Worm (Caenorhabditis elegans) whole organism, midembryonic: ENCODE measurements around the gene riok-3.

Experiments used
- cog-1 ChIP-seq: sonication (generic microtip); optimal IDR thresholded peaks from 2 replicates; lab custom pipeline; 2016; ENCODE audit warnings: missing genetic modification characterization, missing compliant biosample characterization
- flt-1 ChIP-seq: fragments of 200-800 bp; sonication (Bioruptor generic); IDR thresholded peaks from 2 replicates; pipeline ENCODE4 v1.3.6; 2022; ENCODE audit warnings: missing genetic modification characterization, missing compliant biosample characterization
- klf-2 ChIP-seq: fragments of 200-800 bp; sonication (Bioruptor generic); conservative IDR thresholded peaks from 2 replicates; pipeline ENCODE4 v1.3.6; 2022; ENCODE audit warnings: missing genetic modification reagents, missing genetic modification characterization, missing compliant biosample characterization
- med-1 ChIP-seq: sonication (generic microtip); optimal IDR thresholded peaks from 2 replicates; lab custom pipeline; 2017; ENCODE audit warnings: missing genetic modification characterization, mild to moderate bottlenecking, missing compliant biosample characterization, antibody characterized with exemption, missing genetic modification reagents; ENCODE audit not compliant: insufficient read depth
- ref-1 ChIP-seq: fragments of 200-800 bp; sonication (Bioruptor generic); conservative IDR thresholded peaks from 2 replicates; pipeline ENCODE4 v1.3.6; 2022; ENCODE audit warnings: missing genetic modification reagents, missing genetic modification characterization, missing compliant biosample characterization
- tab-1 ChIP-seq: fragments of 200-800 bp; sonication (Bioruptor generic); IDR thresholded peaks from 2 replicates; pipeline ENCODE4 v1.3.6; 2022; ENCODE audit warnings: missing genetic modification characterization, missing compliant biosample characterization
- ztf-23 ChIP-seq: fragments of 200-800 bp; sonication (Bioruptor generic); IDR thresholded peaks from 2 replicates; pipeline ENCODE4 v1.3.6; 2022; ENCODE audit warnings: missing genetic modification reagents, missing genetic modification characterization, missing compliant biosample characterization
- ztf-29 ChIP-seq: fragments of 200-800 bp; sonication (Bioruptor generic); IDR thresholded peaks from 2 replicates; pipeline ENCODE4 v1.3.6; 2022; ENCODE audit warnings: missing genetic modification reagents, missing genetic modification characterization, missing compliant biosample characterization

- no peak for TF ChIP-seq tab-1
- TF ChIP-seq ref-1 (GFP tag; lab: Robert Waterston, UW) = no peak
- TF ChIP-seq flt-1 (GFP tag; lab: Robert Waterston, UW) = no peak
- no peak for TF ChIP-seq ztf-29 (GFP tag; lab: Robert Waterston, UW)
- no peak for TF ChIP-seq ztf-23
- TF ChIP-seq klf-2 (GFP tag; lab: Robert Waterston, UW) = no peak
- no peak for TF ChIP-seq med-1
- TF ChIP-seq cog-1 (tag; lab: Kevin White, UChicago) = no peak
Measured at ce11 chrIII:9762093-9762748, 42.6 kb downstream of the riok-3 start, which contains the start of gene gcc-2.
